Worm (Caenorhabditis elegans): ENCODE results near the gene cdkl-1.

The cdkl-1 gene

DNA sequence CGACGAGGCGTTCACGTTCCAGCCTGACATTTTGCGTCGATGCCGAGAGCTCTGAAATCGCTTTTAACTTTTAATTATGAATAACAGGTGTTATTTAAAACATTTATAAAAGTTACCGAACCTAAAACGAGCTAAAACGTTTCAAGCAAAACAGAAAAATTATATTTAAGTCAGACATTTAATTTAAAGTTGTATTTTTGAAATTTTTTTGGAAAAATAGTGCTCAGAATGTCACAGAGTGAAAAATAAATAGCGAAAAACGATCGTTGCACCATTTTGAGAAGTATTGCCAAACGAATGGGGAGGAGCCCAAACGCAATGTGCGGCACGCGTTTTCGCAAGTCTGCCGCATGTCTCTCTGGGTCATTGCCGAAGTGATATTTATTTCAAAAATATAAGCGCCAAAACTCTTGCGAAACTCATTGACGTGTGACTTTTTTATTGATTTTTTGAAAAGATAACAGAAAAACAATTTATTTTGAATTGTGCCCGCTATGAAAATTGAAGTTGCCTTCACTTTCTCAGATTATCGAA lies 14.4 kb downstream of the cdkl-1 start, which contains the start of gene erfa-3 (continued):
- TF ChIP-seq ztf-25 (GFP tag; IDR thresholded peaks at IDR 0.05) (no peak), F37B4.10 (GFP tag; IDR thresholded peaks at IDR 0.05) (no peak), madf-10 (tag; optimal IDR thresholded peaks at IDR 0.05) (peak; percentile 7), F10E7.11 (tag; optimal IDR thresholded peaks at IDR 0.05) (no peak), Y53F4B.3 (GFP tag; IDR thresholded peaks at IDR 0.05) (no peak), let-607 (tag; optimal IDR thresholded peaks at IDR 0.05) (peak in 1 of 2 experiments; percentile 2), nfya-2 (GFP tag; IDR thresholded peaks at IDR 0.05) (no peak), tlf-1 (GFP tag; optimal IDR thresholded peaks at IDR 0.05) (no peak), rpc-1 (optimal IDR thresholded peaks at IDR 0.05) (peak; percentile 44), rpc-1 (tag; optimal IDR thresholded peaks at IDR 0.05) (no peak), hrde-1 (tag; optimal IDR thresholded peaks at IDR 0.05; ENCODE audit: borderline replicate concordance) (no peak), nhr-80 (tag; optimal IDR thresholded peaks at IDR 0.05) (peak; percentile 63), F55B11.4 (tag; optimal IDR thresholded peaks at IDR 0.05; ENCODE audit: borderline replicate concordance, insufficient read depth) (no peak), efl-1 (GFP tag; optimal IDR thresholded peaks at IDR 0.05) (peak; percentile 41), ceh-79 (tag; optimal IDR thresholded peaks at IDR 0.05) (no peak), somi-1 (GFP tag; optimal IDR thresholded peaks at IDR 0.05) (no peak), dpl-1 (GFP tag; optimal IDR thresholded peaks at IDR 0.05) (peak; percentile 27), lin-54 (GFP tag; optimal IDR thresholded peaks at IDR 0.05) (peak; percentile 58), pbrm-1 (GFP tag; IDR thresholded peaks at IDR 0.05) (no peak), F57A8.1 (GFP tag; optimal IDR thresholded peaks at IDR 0.05) (no peak), F33H1.4 (GFP tag; IDR thresholded peaks at IDR 0.05) (no peak), bed-2 (GFP tag; IDR thresholded peaks at IDR 0.05) (no peak), akir-1 (GFP tag; optimal IDR thresholded peaks at IDR 0.05) (no peak), F39B2.1 (GFP tag; IDR thresholded peaks at IDR 0.05) (no peak), cebp-2 (GFP tag; IDR thresholded peaks at IDR 0.05) (no peak), egl-18 (GFP tag; IDR thresholded peaks at IDR 0.05) (0 out of 2 replicates have a peak, but pooled peaks have one; percentile 63), gei-17 (GFP tag; optimal IDR thresholded peaks at IDR 0.05) (no peak), B0336.3 (GFP tag; IDR thresholded peaks at IDR 0.05) (peak; percentile 33; the same call in 1 of the 2 replicates), ceh-91 (GFP tag; IDR thresholded peaks at IDR 0.05) (no peak; the same call in 1 of the 2 replicates), sdz-38 (tag; optimal IDR thresholded peaks at IDR 0.05) (no peak), ceh-27 (GFP tag; optimal IDR thresholded peaks at IDR 0.05) (no peak), egrh-3 (GFP tag; IDR thresholded peaks at IDR 0.05) (no peak), D2030.7 (GFP tag; IDR thresholded peaks at IDR 0.05) (peak; percentile 38; the same call in 1 of the 2 replicates), pha-4 (tag; optimal IDR thresholded peaks at IDR 0.05) (no peak), hmg-1.2 (GFP tag; IDR thresholded peaks at IDR 0.05) (peak; percentile 43; the same call in 1 of the 2 replicates), Y67H2A.10 (GFP tag; conservative IDR thresholded peaks at IDR 0.05) (peak; percentile 49; the same call in 1 of the 2 replicates), nhr-120 (GFP tag; IDR thresholded peaks at IDR 0.05) (no peak), mes-4 (tag; optimal IDR thresholded peaks at IDR 0.05) (no peak)

DNA sequence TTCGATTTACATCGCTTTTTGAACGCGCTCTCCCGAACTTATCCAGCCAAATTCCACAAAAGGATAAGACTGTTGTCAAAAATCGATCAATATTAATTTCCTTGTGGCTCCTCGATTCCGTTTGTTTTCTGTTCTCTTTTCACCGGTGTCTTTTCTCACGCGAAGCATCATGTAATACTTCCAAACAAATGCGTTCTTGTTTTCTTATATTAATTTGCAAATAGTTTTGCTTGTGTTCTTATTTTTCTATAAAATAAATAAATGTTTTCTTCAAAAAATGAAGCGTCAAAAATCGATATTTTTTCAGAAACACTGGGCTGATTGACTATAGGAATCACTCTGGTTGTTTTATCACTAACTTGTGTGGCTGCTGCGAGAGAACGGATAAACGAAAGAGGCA lies 14.9 kb downstream of the cdkl-1 start, which contains the start of gene math-33:
math-33 (plus strand) TSS at position 301 of the 400 bp plus-strand sequence.
- TF ChIP-seq athp-1 (tag; optimal IDR thresholded peaks at IDR 0.05): no peak
- no peak for TF ChIP-seq somi-1 (GFP tag; optimal IDR thresholded peaks at IDR 0.05)
- no peak for TF ChIP-seq ets-4 (GFP tag; optimal IDR thresholded peaks at IDR 0.05)
- TF ChIP-seq tbx-9 (tag; optimal IDR thresholded peaks at IDR 0.05; ENCODE audit: borderline replicate concordance): no peak
- TF ChIP-seq akir-1 (GFP tag; optimal IDR thresholded peaks at IDR 0.05): no peak
- no peak for TF ChIP-seq unc-62 (GFP tag; optimal IDR thresholded peaks at IDR 0.05)
- TF ChIP-seq pbrm-1 (GFP tag; IDR thresholded peaks at IDR 0.05): no peak
- no peak for TF ChIP-seq him-1 (tag; optimal IDR thresholded peaks at IDR 0.05)
- no peak for TF ChIP-seq attf-6 (GFP tag; IDR thresholded peaks at IDR 0.05)
- no peak for TF ChIP-seq attf-3 (GFP tag; conservative IDR thresholded peaks at IDR 0.05)
- no peak for TF ChIP-seq hmg-20 (GFP tag; IDR thresholded peaks at IDR 0.05)
- no peak for TF ChIP-seq ccch-3 (GFP tag; optimal IDR thresholded peaks at IDR 0.05)
- TF ChIP-seq madf-6 (GFP tag; IDR thresholded peaks at IDR 0.05): no peak
